Worm (Caenorhabditis elegans) whole organism, young adult: ENCODE results near the gene ptr-13.

Experiments
- ama-1 ChIP-seq, 3 experiments: fragments of 150-350 bp in 1 of 3; sonication (generic microtip) in 2 of 3; optimal IDR thresholded peaks; 2 replicates each; lab custom pipeline; 2014 to 2018; ENCODE audit warnings: missing biosample characterization in 2 of 3, missing genetic modification characterization in 2 of 3, missing genetic modification reagents in 2 of 3
- attf-3 ChIP-seq: fragments of 200-800 bp; sonication (Bioruptor generic); conservative IDR thresholded peaks from 2 replicates; pipeline ENCODE4 v1.3.6; 2022; ENCODE audit warnings: missing genetic modification reagents, missing genetic modification characterization, missing compliant biosample characterization
- rpc-1 ChIP-seq, 2 experiments: fragments of 150-350 bp in 1 of 2; sonication (generic microtip) in 1 of 2; optimal IDR thresholded peaks; 2 replicates each; lab custom pipeline; 2014 to 2018; ENCODE audit warnings: missing biosample characterization in 1 of 2, missing genetic modification characterization in 1 of 2, missing genetic modification reagents in 1 of 2, missing genotype in 1 of 2
- sea-2 ChIP-seq: fragments of 200-800 bp; sonication (Bioruptor generic); IDR thresholded peaks from 2 replicates; pipeline ENCODE4 v1.3.6; 2022; ENCODE audit warnings: missing genetic modification characterization, missing compliant biosample characterization

DNA sequence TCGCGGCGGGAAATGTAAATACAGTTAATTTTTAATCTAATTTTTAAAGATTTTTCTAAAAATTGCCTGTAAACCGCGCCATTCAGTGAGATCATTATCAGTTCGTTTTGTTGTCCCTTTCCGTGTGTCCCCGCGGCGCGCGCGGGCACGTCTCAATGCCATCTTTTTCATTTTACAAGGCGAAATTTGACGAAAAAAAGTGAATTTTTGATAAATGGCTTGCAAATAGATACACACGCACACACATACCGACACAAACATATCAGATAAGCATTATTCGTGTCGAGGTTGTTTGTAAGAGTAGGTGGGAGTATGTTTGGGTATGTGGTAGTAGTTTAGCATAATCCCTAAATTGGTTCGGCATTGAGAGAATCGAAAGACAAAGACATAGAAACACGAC lies 43.5 kb upstream of the ptr-13 start:
- no peak for TF ChIP-seq ama-1 (optimal IDR thresholded peaks at IDR 0.05; lab: Kevin White, UChicago)
- no peak for TF ChIP-seq ama-1 (GFP tag; optimal IDR thresholded peaks at IDR 0.05; lab: Kevin White, UChicago)
- no peak for TF ChIP-seq attf-3 (GFP tag; lab: Robert Waterston, UW)
- TF ChIP-seq rpc-1 (optimal IDR thresholded peaks at IDR 0.05; lab: Kevin White, UChicago) = no peak
- TF ChIP-seq rpc-1 (tag; optimal IDR thresholded peaks at IDR 0.05; lab: Kevin White, UChicago) = no peak
- no peak for TF ChIP-seq sea-2 (GFP tag; lab: Robert Waterston, UW)
